Worm (Caenorhabditis elegans) whole organism, midembryonic: ENCODE data around the gene F11G11.14.

Source experiments
- T22C8.4 ChIP-seq: fragments of 200-800 bp; sonication (Bioruptor generic); IDR thresholded peaks from 2 replicates; pipeline ENCODE4 v1.3.6; 2022; ENCODE audit warnings: missing genetic modification characterization, missing compliant biosample characterization
- flt-1 ChIP-seq: fragments of 200-800 bp; sonication (Bioruptor generic); IDR thresholded peaks from 2 replicates; pipeline ENCODE4 v1.3.6; 2022; ENCODE audit warnings: missing genetic modification characterization, missing compliant biosample characterization
- klf-2 ChIP-seq: fragments of 200-800 bp; sonication (Bioruptor generic); conservative IDR thresholded peaks from 2 replicates; pipeline ENCODE4 v1.3.6; 2022; ENCODE audit warnings: missing genetic modification reagents, missing genetic modification characterization, missing compliant biosample characterization
- med-1 ChIP-seq: sonication (generic microtip); optimal IDR thresholded peaks from 2 replicates; lab custom pipeline; 2017; ENCODE audit warnings: missing genetic modification characterization, mild to moderate bottlenecking, missing compliant biosample characterization, antibody characterized with exemption, missing genetic modification reagents; ENCODE audit not compliant: insufficient read depth
- ref-1 ChIP-seq: fragments of 200-800 bp; sonication (Bioruptor generic); conservative IDR thresholded peaks from 2 replicates; pipeline ENCODE4 v1.3.6; 2022; ENCODE audit warnings: missing genetic modification reagents, missing genetic modification characterization, missing compliant biosample characterization

- TF ChIP-seq flt-1 (GFP tag; lab: Robert Waterston, UW) (no peak), med-1 (no peak), klf-2 (no peak), T22C8.4 (GFP tag; lab: Robert Waterston, UW) (no peak), ref-1 (GFP tag; lab: Robert Waterston, UW) (no peak)
Measured at ce11 chrII:4869793-4870343, 6.4 kb downstream of the F11G11.14 start.
